Worm (Caenorhabditis elegans): ENCODE data around the gene dur-1.
A peak's percentile ranks its signal among the peaks of the same experiment; 100 is the strongest.

dur-1 gene

DNA sequence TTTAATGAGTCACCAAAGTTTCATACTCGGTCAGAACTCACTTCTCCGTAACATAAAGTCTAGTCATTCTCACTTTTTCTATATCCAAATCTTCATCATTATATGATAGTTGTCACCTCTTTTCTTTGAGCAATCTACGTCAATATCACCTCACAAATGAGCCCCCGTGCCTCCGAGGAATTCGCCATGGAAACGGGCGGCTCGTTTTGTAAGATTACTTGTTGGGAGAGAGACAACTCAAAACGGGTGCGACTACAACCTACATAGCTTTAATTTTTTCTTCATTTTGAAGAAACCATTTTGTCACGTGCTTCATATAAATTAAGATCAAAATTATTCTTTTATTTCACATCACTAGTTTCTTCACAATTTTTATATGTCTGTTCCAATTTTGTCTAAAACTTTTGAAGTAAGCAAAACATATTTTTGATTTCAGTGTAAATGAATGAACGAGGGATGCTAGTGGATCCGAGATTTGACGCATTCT, 49.1 kb downstream of the dur-1 start, which contains the start of gene nhr-4:
Gene nhr-4 (plus strand): TSS at position 437 of the 487 bp plus-strand sequence.
- TF ChIP-seq nhr-10 (tag; optimal IDR thresholded peaks at IDR 0.05) (no peak), gei-8 (GFP tag; optimal IDR thresholded peaks at IDR 0.05) (no peak), dmd-6 (GFP tag; IDR thresholded peaks at IDR 0.05) (no peak), madf-9 (GFP tag; conservative IDR thresholded peaks at IDR 0.05) (no peak), ceh-20 (GFP tag; IDR thresholded peaks at IDR 0.05) (no peak), tra-1 (GFP tag; IDR thresholded peaks at IDR 0.05) (no peak), R02D3.7 (tag; optimal IDR thresholded peaks at IDR 0.05) (no peak), hmg-1.1 (GFP tag; IDR thresholded peaks at IDR 0.05) (no peak), skn-1 (tag; optimal IDR thresholded peaks at IDR 0.05) (no peak), unc-62 (GFP tag; optimal IDR thresholded peaks at IDR 0.05 in 1 of 2) (no peak), unc-62 (tag; optimal IDR thresholded peaks at IDR 0.05) (no peak), nhr-11 (tag; optimal IDR thresholded peaks at IDR 0.05) (no peak), F37D6.2 (tag; optimal IDR thresholded peaks at IDR 0.05) (no peak), T20F7.1 (GFP tag; optimal IDR thresholded peaks at IDR 0.05) (no peak)

DNA sequence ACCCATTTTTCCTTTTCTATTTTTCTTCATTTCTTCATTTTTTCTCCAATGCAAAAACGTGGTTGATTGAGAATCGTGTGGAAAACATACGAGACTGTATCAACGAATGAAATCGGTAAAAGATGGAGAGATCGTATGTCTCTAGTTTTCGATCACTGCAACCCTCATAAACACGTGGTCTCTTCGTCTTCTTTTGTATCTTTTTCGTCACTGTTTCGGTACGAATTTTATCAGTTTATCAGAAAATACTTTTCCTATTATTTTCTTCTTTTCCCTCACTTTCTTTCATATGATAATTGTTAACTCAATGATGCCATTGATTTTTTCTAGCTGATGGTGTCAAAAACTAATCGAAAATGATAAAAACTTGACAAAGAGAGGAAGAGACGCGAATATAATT, 52.4 kb downstream of the dur-1 start:
- no peak for TF ChIP-seq nhr-77 (tag; optimal IDR thresholded peaks at IDR 0.05)
- no peak for TF ChIP-seq Y75B8A.6 (GFP tag; IDR thresholded peaks at IDR 0.05)
- no peak for TF ChIP-seq lin-39 (tag; optimal IDR thresholded peaks at IDR 0.05)
- no peak for TF ChIP-seq spr-3 (GFP tag; optimal IDR thresholded peaks at IDR 0.05)
- TF ChIP-seq hif-1 (tag; optimal IDR thresholded peaks at IDR 0.05) = no peak
- TF ChIP-seq lin-13 (GFP tag; optimal IDR thresholded peaks at IDR 0.05) = no peak
- peak; percentile 11 for TF ChIP-seq pqm-1 (tag; optimal IDR thresholded peaks at IDR 0.05)
- no peak for TF ChIP-seq ztf-7 (tag; optimal IDR thresholded peaks at IDR 0.05)
- TF ChIP-seq hlh-30 (tag; optimal IDR thresholded peaks at IDR 0.05; ENCODE audit: insufficient read depth) = peak; percentile 76
- no peak for TF ChIP-seq mxl-2 (GFP tag; conservative IDR thresholded peaks at IDR 0.05)
- TF ChIP-seq ceh-82 (tag; optimal IDR thresholded peaks at IDR 0.05) = no peak
- TF ChIP-seq zag-1 (tag; optimal IDR thresholded peaks at IDR 0.05) = no peak
- no peak for TF ChIP-seq mdt-29 (GFP tag; IDR thresholded peaks at IDR 0.05)
- no peak for TF ChIP-seq F26F4.8 (GFP tag; conservative IDR thresholded peaks at IDR 0.05)
- TF ChIP-seq snpc-4 (tag; optimal IDR thresholded peaks at IDR 0.05) = no peak
- peak; percentile 87 for TF ChIP-seq nhr-28 (tag; optimal IDR thresholded peaks at IDR 0.05)
- peak in 1 of 2 experiments; percentile 43 for TF ChIP-seq unc-62 (GFP tag; optimal IDR thresholded peaks at IDR 0.05 in 1 of 2)
- no peak for TF ChIP-seq unc-62 (tag; optimal IDR thresholded peaks at IDR 0.05)
- TF ChIP-seq pha-4 (GFP tag; IDR thresholded peaks at IDR 0.05) = no peak
- TF ChIP-seq pha-4 (tag; optimal IDR thresholded peaks at IDR 0.05) = no peak
- no peak for TF ChIP-seq hmg-1.1 (GFP tag; IDR thresholded peaks at IDR 0.05)
- no peak for TF ChIP-seq zip-11 (GFP tag; IDR thresholded peaks at IDR 0.05)
- no peak for TF ChIP-seq lir-3 (tag; optimal IDR thresholded peaks at IDR 0.05)
- TF ChIP-seq aly-2 (tag; optimal IDR thresholded peaks at IDR 0.05) = no peak
- TF ChIP-seq lsy-2 (tag; optimal IDR thresholded peaks at IDR 0.05) = peak in 1 of 2 experiments; percentile 60
- TF ChIP-seq ceh-28 (tag; optimal IDR thresholded peaks at IDR 0.05) = no peak
- no peak for TF ChIP-seq lim-7 (GFP tag; IDR thresholded peaks at IDR 0.05)
- no peak for TF ChIP-seq nhr-10 (tag; optimal IDR thresholded peaks at IDR 0.05)
- TF ChIP-seq lin-15B (tag; optimal IDR thresholded peaks at IDR 0.05) = no peak
- no peak for TF ChIP-seq set-16 (GFP tag; IDR thresholded peaks at IDR 0.05)
- 0 out of 2 replicates have a peak, but pooled peaks have one; percentile 20 for TF ChIP-seq php-3 (GFP tag; IDR thresholded peaks at IDR 0.05)
- no peak for TF ChIP-seq zip-2 (tag; optimal IDR thresholded peaks at IDR 0.05)
- TF ChIP-seq mep-1 (tag; optimal IDR thresholded peaks at IDR 0.05) = peak; percentile 50
- no peak for TF ChIP-seq attf-4 (tag; optimal IDR thresholded peaks at IDR 0.05)
- TF ChIP-seq mdl-1 (tag; optimal IDR thresholded peaks at IDR 0.05) = peak in 1 of 2 experiments; percentile 81
- TF ChIP-seq daf-19 (GFP tag; conservative IDR thresholded peaks at IDR 0.05) = no peak
- no peak for TF ChIP-seq duxl-1 (tag; optimal IDR thresholded peaks at IDR 0.05; ENCODE audit: poor library complexity)
- TF ChIP-seq mxl-3 (GFP tag; optimal IDR thresholded peaks at IDR 0.05) = peak; percentile 90
- no peak for TF ChIP-seq D1046.2 (GFP tag; IDR thresholded peaks at IDR 0.05)
- no peak for TF ChIP-seq Y48G9A.11 (GFP tag; IDR thresholded peaks at IDR 0.05)
- TF ChIP-seq zfp-3 (GFP tag; conservative IDR thresholded peaks at IDR 0.05) = no peak
